Worm (Caenorhabditis elegans) whole organism, L1 larva: ENCODE measurements around the gene T16G12.3.

Experiments used
- C04F5.9 ChIP-seq: sonication (generic microtip); optimal IDR thresholded peaks from 2 replicates; lab custom pipeline; 2016; ENCODE audit warnings: missing genetic modification characterization, missing compliant biosample characterization
- C34B4.2 ChIP-seq: sonication (generic microtip); optimal IDR thresholded peaks from 2 replicates; lab custom pipeline; 2017; ENCODE audit warnings: mild to moderate bottlenecking, missing genetic modification characterization, missing compliant biosample characterization
- F16B12.6 ChIP-seq: fragments of 150-350 bp; optimal IDR thresholded peaks from 2 replicates; lab custom pipeline; 2014; ENCODE audit warnings: missing biosample characterization, missing genetic modification characterization
- Y116A8C.19 ChIP-seq: sonication (generic microtip); optimal IDR thresholded peaks from 2 replicates; lab custom pipeline; 2016; ENCODE audit warnings: missing compliant biosample characterization, missing genetic modification characterization, borderline replicate concordance
- alr-1 ChIP-seq: fragments of 200-800 bp; sonication (Bioruptor generic); optimal IDR thresholded peaks from 2 replicates; lab custom pipeline; 2018; ENCODE audit warnings: borderline replicate concordance, mild to moderate bottlenecking, missing genetic modification characterization, missing compliant biosample characterization
- aly-2 ChIP-seq: fragments of 150-350 bp; optimal IDR thresholded peaks from 2 replicates; lab custom pipeline; 2014; ENCODE audit warnings: missing biosample characterization, missing genetic modification characterization
- ama-1 ChIP-seq: fragments of 150-350 bp; optimal IDR thresholded peaks from 2 replicates; lab custom pipeline; 2014
- ceh-63 ChIP-seq: fragments of 200-800 bp; sonication (Bioruptor generic); optimal IDR thresholded peaks from 2 replicates; lab custom pipeline; 2018; ENCODE audit warnings: mild to moderate bottlenecking, missing genetic modification characterization, missing compliant biosample characterization
- ceh-8 ChIP-seq: fragments of 200-800 bp; sonication (Bioruptor generic); optimal IDR thresholded peaks from 2 replicates; lab custom pipeline; 2018; ENCODE audit warnings: mild to moderate bottlenecking, missing genetic modification characterization, moderate library complexity, missing compliant biosample characterization
- ceh-90 ChIP-seq: sonication (generic microtip); optimal IDR thresholded peaks from 2 replicates; lab custom pipeline; 2016; ENCODE audit warnings: missing genetic modification characterization, missing compliant biosample characterization
- dsc-1 ChIP-seq: sonication (generic microtip); optimal IDR thresholded peaks from 2 replicates; lab custom pipeline; 2016; ENCODE audit warnings: mild to moderate bottlenecking, missing genetic modification characterization, missing compliant biosample characterization
- efl-1 ChIP-seq, 4 experiments: fragments of 150-350 bp; optimal IDR thresholded peaks in 3 of 4; peaks in 1 of 4; 1 replicate in 1 of 4; 2 replicates in 3 of 4; lab custom pipeline; 2014; ENCODE audit warnings: missing biosample characterization in 2 of 4, missing genetic modification characterization in 2 of 4, missing genetic modification reagents in 2 of 4
- efl-3 ChIP-seq: fragments of 200-800 bp; sonication (Bioruptor generic); optimal IDR thresholded peaks from 2 replicates; lab custom pipeline; 2018; ENCODE audit warnings: mild to moderate bottlenecking, missing genetic modification characterization, missing compliant biosample characterization
- egl-13 ChIP-seq: sonication (generic microtip); optimal IDR thresholded peaks from 2 replicates; lab custom pipeline; 2016; ENCODE audit warnings: missing genotype, missing genetic modification reagents, missing genetic modification characterization, missing compliant biosample characterization
- elt-3 ChIP-seq, 6 experiments: fragments of 150-350 bp in 1 of 6; sonication (generic microtip); optimal IDR thresholded peaks; 2 replicates each; lab custom pipeline; 2017 to 2018; ENCODE audit warnings: missing biosample characterization in 6 of 6, missing genetic modification characterization in 6 of 6, inconsistent platforms in 1 of 6
- fkh-4 ChIP-seq: sonication (generic microtip); optimal IDR thresholded peaks from 2 replicates; lab custom pipeline; 2016; ENCODE audit warnings: missing compliant biosample characterization, missing genetic modification characterization, borderline replicate concordance
- fkh-8 ChIP-seq: sonication (generic microtip); optimal IDR thresholded peaks from 2 replicates; lab custom pipeline; 2016; ENCODE audit warnings: mild to moderate bottlenecking, missing genetic modification characterization, missing compliant biosample characterization
- fos-1 ChIP-seq: fragments of 150-350 bp; optimal IDR thresholded peaks from 2 replicates; lab custom pipeline; 2014; ENCODE audit warnings: missing biosample characterization, missing genetic modification characterization
- hlh-17 ChIP-seq: fragments of 200-800 bp; sonication (Bioruptor generic); optimal IDR thresholded peaks from 2 replicates; lab custom pipeline; 2018; ENCODE audit warnings: missing genetic modification characterization, mild to moderate bottlenecking, missing compliant biosample characterization, moderate library complexity, borderline replicate concordance
- hlh-4 ChIP-seq: sonication (generic microtip); optimal IDR thresholded peaks from 2 replicates; lab custom pipeline; 2016; ENCODE audit warnings: mild to moderate bottlenecking, missing genetic modification characterization, missing compliant biosample characterization
- lin-13 ChIP-seq: fragments of 150-350 bp; optimal IDR thresholded peaks from 2 replicates; lab custom pipeline; 2014; ENCODE audit warnings: missing biosample characterization, missing genetic modification reagents, missing genetic modification characterization
- lin-14 ChIP-seq: fragments of 200-800 bp; sonication (Bioruptor generic); optimal IDR thresholded peaks from 2 replicates; lab custom pipeline; 2018; ENCODE audit warnings: mild to moderate bottlenecking, missing genetic modification characterization, moderate library complexity, missing compliant biosample characterization
- lin-15B ChIP-seq: fragments of 150-350 bp; sonication (generic microtip); optimal IDR thresholded peaks from 3 replicates; lab custom pipeline; 2014; ENCODE audit warnings: missing biosample characterization, missing genetic modification characterization
- lir-3 ChIP-seq: sonication (generic microtip); optimal IDR thresholded peaks from 2 replicates; lab custom pipeline; 2016; ENCODE audit warnings: mild to moderate bottlenecking, missing genetic modification characterization, moderate library complexity, missing compliant biosample characterization; ENCODE audit not compliant: poor library complexity
- lsy-2 ChIP-seq, 2 experiments: fragments of 150-350 bp; optimal IDR thresholded peaks; 2 replicates each; lab custom pipeline; 2014; ENCODE audit warnings: missing biosample characterization in 2 of 2, missing genetic modification characterization in 2 of 2
- mab-9 ChIP-seq: fragments of 200-800 bp; sonication (Bioruptor generic); IDR thresholded peaks from 2 replicates; pipeline ENCODE4 v1.3.6; 2022; ENCODE audit warnings: missing genetic modification reagents, missing genetic modification characterization, missing compliant biosample characterization
- mdl-1 ChIP-seq, 2 experiments: fragments of 150-350 bp; optimal IDR thresholded peaks; 2 replicates each; lab custom pipeline; 2014 to 2017; ENCODE audit warnings: missing biosample characterization in 2 of 2, missing genetic modification characterization in 2 of 2, inconsistent platforms in 1 of 2
- mef-2 ChIP-seq: fragments of 150-350 bp; optimal IDR thresholded peaks from 2 replicates; lab custom pipeline; 2014; ENCODE audit warnings: missing biosample characterization, missing genetic modification characterization
- nhr-12 ChIP-seq: sonication (generic microtip); optimal IDR thresholded peaks from 2 replicates; lab custom pipeline; 2017; ENCODE audit warnings: missing biosample characterization, missing genetic modification characterization
- nhr-20 ChIP-seq: sonication (generic microtip); optimal IDR thresholded peaks from 2 replicates; lab custom pipeline; 2016; ENCODE audit warnings: mild to moderate bottlenecking, missing genetic modification characterization, missing compliant biosample characterization
- nhr-237 ChIP-seq: fragments of 150-350 bp; optimal IDR thresholded peaks from 2 replicates; lab custom pipeline; 2014; ENCODE audit warnings: missing biosample characterization, missing genetic modification characterization
- nhr-47 ChIP-seq: sonication (generic microtip); optimal IDR thresholded peaks from 2 replicates; lab custom pipeline; 2016; ENCODE audit warnings: mild to moderate bottlenecking, missing genetic modification characterization, moderate library complexity, missing compliant biosample characterization
- nhr-71 ChIP-seq: sonication (generic microtip); optimal IDR thresholded peaks from 2 replicates; lab custom pipeline; 2016; ENCODE audit warnings: mild to moderate bottlenecking, missing genetic modification characterization, moderate library complexity, missing compliant biosample characterization
- nhr-76 ChIP-seq: sonication (generic microtip); optimal IDR thresholded peaks from 2 replicates; lab custom pipeline; 2017; ENCODE audit warnings: missing biosample characterization, missing genetic modification characterization
- nhr-85 ChIP-seq: sonication (generic microtip); peaks from one replicate; lab custom pipeline; 2016; ENCODE audit warnings: missing genetic modification characterization, inconsistent platforms, missing compliant biosample characterization
- nhr-90 ChIP-seq: sonication (generic microtip); optimal IDR thresholded peaks from 2 replicates; lab custom pipeline; 2016; ENCODE audit warnings: mild to moderate bottlenecking, missing genetic modification characterization, missing compliant biosample characterization; ENCODE audit not compliant: poor library complexity
- pax-3 ChIP-seq: fragments of 200-800 bp; sonication (Bioruptor generic); optimal IDR thresholded peaks from 2 replicates; lab custom pipeline; 2018; ENCODE audit warnings: mild to moderate bottlenecking, missing genetic modification characterization, moderate library complexity, missing compliant biosample characterization
- rnt-1 ChIP-seq: sonication (generic microtip); optimal IDR thresholded peaks from 2 replicates; lab custom pipeline; 2016; ENCODE audit warnings: mild to moderate bottlenecking, missing genetic modification characterization, moderate library complexity, missing compliant biosample characterization
- snpc-4 ChIP-seq: fragments of 150-350 bp; optimal IDR thresholded peaks from 2 replicates; lab custom pipeline; 2014; ENCODE audit warnings: missing biosample characterization, missing genetic modification characterization
- snu-23 ChIP-seq: sonication (generic microtip); optimal IDR thresholded peaks from 2 replicates; lab custom pipeline; 2016; ENCODE audit warnings: missing genetic modification characterization, missing compliant biosample characterization
- sox-4 ChIP-seq: sonication (generic microtip); optimal IDR thresholded peaks from 2 replicates; lab custom pipeline; 2016; ENCODE audit warnings: missing genetic modification characterization, missing compliant biosample characterization
- tbx-2 ChIP-seq: sonication (generic microtip); optimal IDR thresholded peaks from 2 replicates; lab custom pipeline; 2016; ENCODE audit warnings: missing genetic modification characterization, missing compliant biosample characterization
- vab-15 ChIP-seq: sonication (generic microtip); optimal IDR thresholded peaks from 2 replicates; lab custom pipeline; 2017; ENCODE audit warnings: missing genotype, mild to moderate bottlenecking, missing genetic modification characterization, missing compliant biosample characterization
- zip-4 ChIP-seq: fragments of 200-800 bp; sonication (Bioruptor generic); optimal IDR thresholded peaks from 2 replicates; lab custom pipeline; 2018; ENCODE audit warnings: mild to moderate bottlenecking, missing genetic modification characterization, moderate library complexity, missing compliant biosample characterization
- ztf-4 ChIP-seq: fragments of 150-350 bp; optimal IDR thresholded peaks from 2 replicates; lab custom pipeline; 2014; ENCODE audit warnings: missing biosample characterization, missing genetic modification characterization

T16G12.3 gene

DNA sequence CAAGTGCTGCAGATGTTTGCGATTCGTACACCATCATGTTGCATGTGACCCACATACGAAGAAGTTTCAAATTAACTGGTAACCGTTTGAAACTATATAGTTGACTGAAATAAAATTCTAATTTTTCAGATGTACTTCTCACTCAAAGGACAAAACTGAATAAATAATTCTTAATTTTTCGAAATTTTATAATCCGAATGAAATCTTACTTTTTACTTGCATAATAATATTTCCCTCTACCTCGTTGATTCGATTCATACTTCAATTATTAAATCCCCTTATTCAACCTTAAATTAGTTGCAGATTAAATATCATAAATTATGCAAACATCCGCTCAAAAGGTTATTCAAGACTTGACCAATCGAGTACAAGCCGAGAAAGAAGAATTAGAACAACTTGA, 35.6 kb downstream of the T16G12.3 start, which contains the start of gene T16H12.2:
T16H12.2 (plus strand) TSS at position 301 of the 400 bp plus-strand sequence.
- TF ChIP-seq fos-1 (tag; lab: Kevin White, UChicago) (no peak), lsy-2 (tag; optimal IDR thresholded peaks at IDR 0.05; lab: Kevin White, UChicago) (no peak), ceh-90 (tag; lab: Kevin White, UChicago) (no peak), dsc-1 (tag; lab: Kevin White, UChicago) (no peak), nhr-90 (tag; lab: Kevin White, UChicago) (no peak), fkh-4 (no peak), nhr-76 (tag; lab: Kevin White, UChicago) (no peak), alr-1 (tag; lab: Kevin White, UChicago) (no peak), lin-14 (GFP tag; lab: Kevin White, UChicago) (no peak), Y116A8C.19 (tag; lab: Kevin White, UChicago) (no peak), F16B12.6 (tag; lab: Kevin White, UChicago) (no peak), ama-1 (no peak), sox-4 (tag; lab: Kevin White, UChicago) (no peak), hlh-4 (tag; lab: Kevin White, UChicago) (no peak), pax-3 (tag; lab: Kevin White, UChicago) (no peak), snpc-4 (no peak), efl-1 (optimal IDR thresholded peaks at IDR 0.05; lab: Kevin White, UChicago) (no peak), efl-1 (GFP tag; optimal IDR thresholded peaks at IDR 0.05 in 1 of 2; lab: Kevin White, UChicago) (no peak)
- TF ChIP-seq, all 84 proteins: peak for 0

DNA sequence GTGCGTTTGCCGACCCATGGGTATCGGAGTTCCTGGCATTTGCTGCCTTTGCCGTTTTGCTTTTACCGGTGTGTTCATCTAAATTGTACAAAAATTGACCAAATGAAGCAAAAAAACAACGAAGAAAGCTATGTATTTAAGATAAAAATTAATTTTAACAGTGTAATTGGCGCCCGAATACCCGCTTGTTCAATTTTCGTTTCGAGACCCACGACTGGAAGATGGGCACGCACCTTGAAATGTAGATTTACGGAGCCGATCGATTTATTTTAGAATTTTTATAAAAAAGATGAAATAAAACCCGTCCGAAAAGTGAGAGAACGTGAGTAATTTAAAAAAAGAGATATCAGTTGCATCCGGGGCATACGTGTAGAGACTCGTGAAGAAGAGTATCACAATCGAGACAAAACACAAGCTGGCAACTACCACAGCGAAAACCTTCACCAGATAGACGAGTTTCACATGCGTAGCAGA, 38.1 kb downstream of the T16G12.3 start, which contains the start of gene hal-2:
hal-2 (minus strand) TSS at position 424 of the 474 bp plus-strand sequence.
- no peak for TF ChIP-seq fkh-4
- TF ChIP-seq efl-3 (GFP tag; lab: Kevin White, UChicago) = no peak
- no peak for TF ChIP-seq ztf-4
- TF ChIP-seq F16B12.6 (tag; lab: Kevin White, UChicago) = no peak
- TF ChIP-seq C04F5.9 = no peak
- TF ChIP-seq dsc-1 (tag; lab: Kevin White, UChicago) = no peak

DNA sequence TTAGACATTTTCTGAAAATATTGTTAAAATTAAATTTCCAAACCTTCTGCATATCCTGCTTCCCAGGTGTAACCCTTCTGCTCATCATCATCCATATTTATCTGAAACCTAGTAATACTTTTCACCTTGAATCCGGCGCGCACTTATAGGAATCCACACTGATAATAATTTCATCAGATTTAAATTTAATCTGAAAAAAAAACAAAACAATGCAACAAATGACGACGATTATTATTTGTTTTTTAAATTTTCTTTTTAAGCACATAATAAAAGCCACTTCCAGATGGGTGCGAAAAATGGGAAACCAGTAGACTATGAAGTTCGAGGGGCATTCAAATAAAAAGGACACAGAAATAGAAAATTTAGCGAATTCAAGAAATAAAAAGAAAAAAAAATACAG, 40.3 kb downstream of the T16G12.3 start, which contains the start of gene gtf-2H2C:
gtf-2H2C (minus strand) TSS at position 101 of the 400 bp plus-strand sequence.
- TF ChIP-seq ceh-8 (GFP tag; lab: Kevin White, UChicago) = no peak
- no peak for TF ChIP-seq fkh-4
- no peak for TF ChIP-seq fkh-8
- TF ChIP-seq nhr-85 (tag; lab: Kevin White, UChicago) = peak; percentile 4
- no peak for TF ChIP-seq mab-9 (GFP tag; lab: Robert Waterston, UW)
- TF ChIP-seq rnt-1 (tag; lab: Kevin White, UChicago) = no peak
- TF ChIP-seq zip-4 = no peak

DNA sequence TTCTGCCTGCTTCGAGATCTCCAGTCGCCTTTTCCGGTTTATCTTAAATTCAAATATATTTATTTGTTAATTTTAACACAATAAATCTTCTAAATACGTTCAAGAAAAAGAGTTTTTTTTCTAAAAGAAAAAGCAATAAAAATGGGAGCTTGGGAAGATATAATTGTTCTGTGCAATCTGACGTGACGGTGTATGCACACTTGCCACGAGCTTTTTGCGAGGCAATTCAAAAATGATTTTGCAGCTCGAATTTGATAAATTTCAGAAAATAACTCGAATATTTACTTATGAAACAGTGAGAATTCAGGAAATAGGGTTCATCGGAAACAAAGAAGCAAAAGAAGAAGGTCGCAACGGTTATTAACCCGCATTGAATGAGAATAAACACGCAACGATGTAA, 42.7 kb downstream of the T16G12.3 start:
- no peak for TF ChIP-seq elt-3 (tag; optimal IDR thresholded peaks at IDR 0.05; lab: Kevin White, UChicago)
- TF ChIP-seq lir-3 (tag; lab: Kevin White, UChicago) = no peak
- TF ChIP-seq nhr-71 (tag; lab: Kevin White, UChicago) = peak; percentile 21
- peak; percentile 79 for TF ChIP-seq F16B12.6 (tag; lab: Kevin White, UChicago)
- no peak for TF ChIP-seq hlh-17 (GFP tag; lab: Kevin White, UChicago)
- TF ChIP-seq tbx-2 (tag; lab: Kevin White, UChicago) = peak; percentile 1
- peak; percentile 45 to 93 for TF ChIP-seq efl-1 (optimal IDR thresholded peaks at IDR 0.05; lab: Kevin White, UChicago)
- peak; percentile 90 to 99 for TF ChIP-seq efl-1 (GFP tag; optimal IDR thresholded peaks at IDR 0.05 in 1 of 2; lab: Kevin White, UChicago)
- TF ChIP-seq mdl-1 (tag; optimal IDR thresholded peaks at IDR 0.05; lab: Kevin White, UChicago) = peak in 1 of 2 experiments; percentile 30
- TF ChIP-seq lin-13 (GFP tag; lab: Kevin White, UChicago) = no peak
- no peak for TF ChIP-seq nhr-12 (tag; lab: Kevin White, UChicago)
- no peak for TF ChIP-seq nhr-20 (tag; lab: Kevin White, UChicago)
- peak in 1 of 2 experiments; percentile 55 for TF ChIP-seq lsy-2 (tag; optimal IDR thresholded peaks at IDR 0.05; lab: Kevin White, UChicago)
- TF ChIP-seq vab-15 (tag; lab: Kevin White, UChicago) = no peak
- TF ChIP-seq lin-15B (tag; lab: Kevin White, UChicago) = peak; percentile 0
- no peak for TF ChIP-seq ceh-90 (tag; lab: Kevin White, UChicago)
- TF ChIP-seq C34B4.2 (tag; lab: Kevin White, UChicago) = no peak
- TF ChIP-seq aly-2 (tag; lab: Kevin White, UChicago) = no peak
- TF ChIP-seq Y116A8C.19 (tag; lab: Kevin White, UChicago) = no peak
- TF ChIP-seq nhr-76 (tag; lab: Kevin White, UChicago) = no peak
- TF ChIP-seq egl-13 (tag; lab: Kevin White, UChicago) = no peak
- peak; percentile 21 for TF ChIP-seq snu-23 (GFP tag; lab: Kevin White, UChicago)
- peak; percentile 13 for TF ChIP-seq nhr-47 (tag; lab: Kevin White, UChicago)
- TF ChIP-seq mef-2 (tag; lab: Kevin White, UChicago) = no peak
- no peak for TF ChIP-seq nhr-237 (tag; lab: Kevin White, UChicago)
- no peak for TF ChIP-seq ceh-63 (GFP tag; lab: Kevin White, UChicago)
- peak; percentile 22 for TF ChIP-seq dsc-1 (tag; lab: Kevin White, UChicago)
